Fruit fly (Drosophila melanogaster) whole organism, embryonic: Measurements from ENCODE around the gene Vm32E.

Experiments
- CG16815 ChIP-seq: fragments of 200-800 bp; sonication (Bioruptor generic); optimal IDR thresholded peaks from 3 replicates; lab custom pipeline; 2017; ENCODE audit warnings: missing biosample characterization, mild to moderate bottlenecking, missing genetic modification characterization
- CG17385 ChIP-seq: fragments of 200-800 bp; sonication (Bioruptor generic); optimal IDR thresholded peaks from 3 replicates; lab custom pipeline; 2018; ENCODE audit warnings: missing biosample characterization, mild to moderate bottlenecking, missing genetic modification characterization
- CG18011 ChIP-seq: fragments of 200-800 bp; sonication (Bioruptor generic); optimal IDR thresholded peaks from 2 replicates; lab custom pipeline; 2017; ENCODE audit warnings: missing biosample characterization, missing genetic modification characterization, mild to moderate bottlenecking, moderate library complexity, missing genotype
- CG2120 ChIP-seq: fragments of 200-800 bp; sonication (Bioruptor generic); optimal IDR thresholded peaks from 3 replicates; lab custom pipeline; 2016; ENCODE audit warnings: missing biosample characterization, missing genetic modification characterization
- CG2889 ChIP-seq: fragments of 200-800 bp; sonication (Bioruptor generic); IDR thresholded peaks from 3 replicates; pipeline ENCODE4 v1.3.6; 2022; ENCODE audit warnings: missing biosample characterization, missing genetic modification characterization
- croc ChIP-seq: fragments of 200-800 bp; sonication (Bioruptor generic); conservative IDR thresholded peaks from 3 replicates; pipeline ENCODE4 v1.3.6; 2022; ENCODE audit warnings: missing biosample characterization, missing genetic modification characterization
- kah ChIP-seq: fragments of 200-800 bp; sonication (Bioruptor generic); optimal IDR thresholded peaks from 2 replicates; lab custom pipeline; 2018; ENCODE audit warnings: missing biosample characterization, mild to moderate bottlenecking, missing genetic modification characterization
- sens ChIP-seq: fragments of 200-800 bp; sonication (Bioruptor generic); peaks from one replicate; lab custom pipeline; 2016; ENCODE audit warnings: missing biosample characterization, missing genetic modification characterization

- TF ChIP-seq kah (no peak), CG17385 (GFP tag; lab: Kevin White, UChicago) (no peak), sens (GFP tag; lab: Kevin White, UChicago) (no peak), croc (GFP tag; lab: Robert Waterston, UW) (no peak), CG2889 (GFP tag; lab: Robert Waterston, UW) (no peak), CG2120 (GFP tag; lab: Kevin White, UChicago) (no peak), CG18011 (no peak), CG16815 (GFP tag; lab: Kevin White, UChicago) (no peak)
Measured at dm6 chr2L:11188395-11189115, 17.1 kb upstream of the Vm32E start.
